Worm (Caenorhabditis elegans) whole organism, L4 larva: ENCODE results near the gene pqn-68.

Experiments
- F26F4.8 ChIP-seq: fragments of 200-800 bp; sonication (Bioruptor generic); conservative IDR thresholded peaks from 2 replicates; pipeline ENCODE4 v1.3.6; 2022; ENCODE audit warnings: missing genetic modification characterization, missing compliant biosample characterization
- T20F7.1 ChIP-seq: fragments of 200-800 bp; sonication (Bioruptor generic); optimal IDR thresholded peaks from 2 replicates; lab custom pipeline; 2018; ENCODE audit warnings: mild to moderate bottlenecking, missing genetic modification characterization, missing compliant biosample characterization
- Y48G9A.11 ChIP-seq: fragments of 200-800 bp; sonication (Bioruptor generic); IDR thresholded peaks from 2 replicates; pipeline ENCODE4 v1.3.6; 2022; ENCODE audit warnings: missing genetic modification reagents, missing genetic modification characterization, missing compliant biosample characterization
- Y5F2A.4 ChIP-seq: fragments of 200-800 bp; sonication (Bioruptor generic); optimal IDR thresholded peaks from 2 replicates; lab custom pipeline; 2018; ENCODE audit warnings: mild to moderate bottlenecking, missing genetic modification characterization, missing compliant biosample characterization
- Y75B8A.6 ChIP-seq: fragments of 200-800 bp; sonication (Bioruptor generic); IDR thresholded peaks from 2 replicates; pipeline ENCODE4 v1.3.6; 2022; ENCODE audit warnings: missing genetic modification reagents, missing genetic modification characterization, missing compliant biosample characterization
- arid-1 ChIP-seq: fragments of 200-800 bp; sonication (Bioruptor generic); conservative IDR thresholded peaks from 2 replicates; pipeline ENCODE4 v1.3.6; 2022; ENCODE audit warnings: missing genetic modification reagents, missing genetic modification characterization, missing compliant biosample characterization
- ceh-32 ChIP-seq: sonication (generic microtip); optimal IDR thresholded peaks from 2 replicates; lab custom pipeline; 2016; ENCODE audit warnings: mild to moderate bottlenecking, missing genetic modification characterization, missing compliant biosample characterization; ENCODE audit not compliant: poor library complexity
- ceh-44 ChIP-seq: fragments of 200-800 bp; sonication (Bioruptor generic); IDR thresholded peaks from 2 replicates; pipeline ENCODE4 v1.3.6; 2022; ENCODE audit warnings: missing genetic modification reagents, missing genetic modification characterization, missing compliant biosample characterization
- ceh-62 ChIP-seq: sonication (generic microtip); optimal IDR thresholded peaks from 2 replicates; lab custom pipeline; 2017; ENCODE audit warnings: missing biosample characterization, missing genetic modification characterization
- ceh-82 ChIP-seq: sonication (generic microtip); optimal IDR thresholded peaks from 2 replicates; lab custom pipeline; 2017; ENCODE audit warnings: missing biosample characterization, missing genetic modification characterization
- daf-12 ChIP-seq: fragments of 150-350 bp; optimal IDR thresholded peaks from 2 replicates; lab custom pipeline; 2014; ENCODE audit warnings: missing biosample characterization, missing genetic modification reagents, missing genetic modification characterization
- daf-16 ChIP-seq, 3 experiments: sonication (generic microtip); optimal IDR thresholded peaks; 2 replicates each; lab custom pipeline; 2016 to 2017; ENCODE audit warnings: missing genetic modification characterization in 3 of 3, missing genetic modification reagents in 3 of 3, mild to moderate bottlenecking in 2 of 3, missing compliant biosample characterization in 2 of 3, missing biosample characterization in 1 of 3, moderate library complexity in 1 of 3
- daf-8 ChIP-seq: fragments of 200-800 bp; sonication (Bioruptor generic); IDR thresholded peaks from 2 replicates; pipeline ENCODE4 v1.3.6; 2022; ENCODE audit warnings: missing genetic modification characterization, missing compliant biosample characterization
- dmd-6 ChIP-seq: fragments of 200-800 bp; sonication (Bioruptor generic); IDR thresholded peaks from 2 replicates; pipeline ENCODE4 v1.3.6; 2022; ENCODE audit warnings: missing genetic modification reagents, missing genetic modification characterization, missing compliant biosample characterization
- dmd-9 ChIP-seq: fragments of 200-800 bp; sonication (Bioruptor generic); IDR thresholded peaks from 2 replicates; pipeline ENCODE4 v1.3.6; 2022; ENCODE audit warnings: missing genetic modification reagents, missing genetic modification characterization, missing compliant biosample characterization
- dpl-1 ChIP-seq: fragments of 150-350 bp; optimal IDR thresholded peaks from 2 replicates; lab custom pipeline; 2014; ENCODE audit warnings: missing biosample characterization, missing genetic modification reagents, missing genetic modification characterization
- egl-27 ChIP-seq: sonication (generic microtip); optimal IDR thresholded peaks from 3 replicates; lab custom pipeline; 2017; ENCODE audit warnings: missing biosample characterization, missing genetic modification reagents, missing genetic modification characterization
- hif-1 ChIP-seq, 2 experiments: sonication (generic microtip); optimal IDR thresholded peaks; 2 replicates each; lab custom pipeline; 2016 to 2017; ENCODE audit warnings: missing compliant biosample characterization in 2 of 2, missing genetic modification characterization in 2 of 2, missing genetic modification reagents in 2 of 2, missing genotype in 2 of 2, mild to moderate bottlenecking in 1 of 2
- hlh-30 ChIP-seq: sonication (generic microtip); optimal IDR thresholded peaks from 2 replicates; lab custom pipeline; 2017; ENCODE audit warnings: antibody characterized with exemption, mild to moderate bottlenecking, missing genetic modification characterization, missing compliant biosample characterization; ENCODE audit not compliant: insufficient read depth
- hmg-1.1 ChIP-seq: fragments of 200-800 bp; sonication (Bioruptor generic); IDR thresholded peaks from 2 replicates; pipeline ENCODE4 v1.3.6; 2022; ENCODE audit warnings: missing genetic modification reagents, missing genetic modification characterization, missing compliant biosample characterization
- jun-1 ChIP-seq: fragments of 150-350 bp; optimal IDR thresholded peaks from 2 replicates; lab custom pipeline; 2014; ENCODE audit warnings: missing biosample characterization, missing genetic modification reagents, missing genetic modification characterization
- lim-7 ChIP-seq: fragments of 200-800 bp; sonication (Bioruptor generic); IDR thresholded peaks from 2 replicates; pipeline ENCODE4 v1.3.6; 2022; ENCODE audit warnings: missing genetic modification characterization, missing compliant biosample characterization
- lin-13 ChIP-seq: fragments of 150-350 bp; optimal IDR thresholded peaks from 2 replicates; lab custom pipeline; 2014; ENCODE audit warnings: missing biosample characterization, missing genetic modification reagents, missing genetic modification characterization
- lin-15B ChIP-seq: fragments of 150-350 bp; sonication (generic microtip); optimal IDR thresholded peaks from 3 replicates; lab custom pipeline; 2014; ENCODE audit warnings: missing biosample characterization, missing genetic modification characterization
- lin-38 ChIP-seq: fragments of 200-800 bp; sonication (Bioruptor generic); IDR thresholded peaks from 2 replicates; pipeline ENCODE4 v1.3.6; 2022; ENCODE audit warnings: missing genetic modification reagents, missing genetic modification characterization, missing compliant biosample characterization
- lin-39 ChIP-seq: fragments of 150-350 bp; optimal IDR thresholded peaks from 2 replicates; lab custom pipeline; 2014; ENCODE audit warnings: missing biosample characterization, missing genetic modification reagents, missing genetic modification characterization
- lsy-2 ChIP-seq, 2 experiments: fragments of 150-350 bp in 1 of 2; sonication (generic microtip) in 1 of 2; optimal IDR thresholded peaks; 2 replicates each; lab custom pipeline; 2014 to 2017; ENCODE audit warnings: missing biosample characterization in 2 of 2, missing genetic modification characterization in 2 of 2
- madf-5 ChIP-seq, 2 experiments: fragments of 200-800 bp; sonication (Bioruptor generic); IDR thresholded peaks; 2 replicates each; pipeline ENCODE4 v1.3.6; 2022; ENCODE audit warnings: missing compliant biosample characterization in 2 of 2, missing genetic modification characterization in 2 of 2
- mdl-1 ChIP-seq, 2 experiments: fragments of 150-350 bp in 1 of 2; sonication (generic microtip) in 1 of 2; optimal IDR thresholded peaks; 2 replicates each; lab custom pipeline; 2014 to 2017; ENCODE audit warnings: missing biosample characterization in 2 of 2, missing genetic modification characterization in 2 of 2
- mep-1 ChIP-seq: fragments of 150-350 bp; sonication (generic microtip); optimal IDR thresholded peaks from 3 replicates; lab custom pipeline; 2014; ENCODE audit warnings: missing biosample characterization, missing genetic modification characterization
- nhr-10 ChIP-seq: fragments of 150-350 bp; optimal IDR thresholded peaks from 2 replicates; lab custom pipeline; 2014; ENCODE audit warnings: missing biosample characterization, missing genetic modification characterization
- nhr-237 ChIP-seq: sonication (generic microtip); optimal IDR thresholded peaks from 2 replicates; lab custom pipeline; 2017; ENCODE audit warnings: missing biosample characterization, missing genetic modification characterization
- nhr-25 ChIP-seq: sonication (generic microtip); optimal IDR thresholded peaks from 2 replicates; lab custom pipeline; 2017; ENCODE audit warnings: missing genetic modification characterization, mild to moderate bottlenecking, missing compliant biosample characterization, antibody characterized with exemption, moderate library complexity, borderline replicate concordance; ENCODE audit not compliant: insufficient read depth
- nhr-28 ChIP-seq: fragments of 150-350 bp; optimal IDR thresholded peaks from 2 replicates; lab custom pipeline; 2014; ENCODE audit warnings: missing biosample characterization, missing genetic modification characterization
- nhr-48 ChIP-seq: sonication (generic microtip); optimal IDR thresholded peaks from 2 replicates; lab custom pipeline; 2016; ENCODE audit warnings: mild to moderate bottlenecking, missing genetic modification characterization, missing compliant biosample characterization
- nhr-6 ChIP-seq: fragments of 150-350 bp; optimal IDR thresholded peaks from 2 replicates; lab custom pipeline; 2014; ENCODE audit warnings: missing biosample characterization, missing genetic modification characterization
- pqm-1 ChIP-seq: sonication (generic microtip); optimal IDR thresholded peaks from 2 replicates; lab custom pipeline; 2017; ENCODE audit warnings: missing biosample characterization, missing genetic modification characterization
- rbr-2 ChIP-seq: sonication (generic microtip); optimal IDR thresholded peaks from 2 replicates; lab custom pipeline; 2016; ENCODE audit warnings: missing genotype, missing genetic modification characterization, missing compliant biosample characterization
- sdz-12 ChIP-seq: fragments of 200-800 bp; sonication (Bioruptor generic); optimal IDR thresholded peaks from 2 replicates; lab custom pipeline; 2018; ENCODE audit warnings: mild to moderate bottlenecking, missing genetic modification characterization, missing compliant biosample characterization
- snpc-1.2 ChIP-seq: fragments of 200-800 bp; sonication (Bioruptor generic); IDR thresholded peaks from 2 replicates; pipeline ENCODE4 v1.3.6; 2022; ENCODE audit warnings: missing genetic modification reagents, missing genetic modification characterization, missing compliant biosample characterization
- snpc-4 ChIP-seq: fragments of 150-350 bp; optimal IDR thresholded peaks from 2 replicates; lab custom pipeline; 2014; ENCODE audit warnings: missing biosample characterization, missing genetic modification characterization
- spr-3 ChIP-seq: fragments of 200-800 bp; sonication (Bioruptor generic); optimal IDR thresholded peaks from 2 replicates; lab custom pipeline; 2018; ENCODE audit warnings: mild to moderate bottlenecking, missing genetic modification characterization, missing compliant biosample characterization
- tag-97 ChIP-seq: fragments of 200-800 bp; sonication (Bioruptor generic); IDR thresholded peaks from 2 replicates; pipeline ENCODE4 v1.3.6; 2022; ENCODE audit warnings: missing genetic modification characterization, missing compliant biosample characterization
- vab-7 ChIP-seq: fragments of 200-800 bp; sonication (Bioruptor generic); IDR thresholded peaks from 2 replicates; pipeline ENCODE4 v1.3.6; 2022; ENCODE audit warnings: missing genetic modification reagents, missing genetic modification characterization, missing compliant biosample characterization
- zag-1 ChIP-seq: fragments of 150-350 bp; optimal IDR thresholded peaks from 2 replicates; lab custom pipeline; 2014; ENCODE audit warnings: missing biosample characterization, missing genetic modification characterization
- zfp-2 ChIP-seq: sonication (generic microtip); optimal IDR thresholded peaks from 2 replicates; lab custom pipeline; 2016; ENCODE audit warnings: mild to moderate bottlenecking, missing genetic modification characterization, missing compliant biosample characterization
- zip-11 ChIP-seq: fragments of 200-800 bp; sonication (Bioruptor generic); IDR thresholded peaks from 2 replicates; pipeline ENCODE4 v1.3.6; 2022; ENCODE audit warnings: missing genetic modification characterization, missing compliant biosample characterization
- zip-2 ChIP-seq: fragments of 150-350 bp; optimal IDR thresholded peaks from 2 replicates; lab custom pipeline; 2014; ENCODE audit warnings: missing biosample characterization, missing genetic modification characterization
- ztf-11 ChIP-seq: fragments of 150-350 bp; optimal IDR thresholded peaks from 2 replicates; lab custom pipeline; 2014; ENCODE audit warnings: missing biosample characterization, missing genetic modification characterization
- ztf-7 ChIP-seq: fragments of 150-350 bp; optimal IDR thresholded peaks from 2 replicates; lab custom pipeline; 2014; ENCODE audit warnings: missing biosample characterization, missing genetic modification characterization

The pqn-68 gene

DNA sequence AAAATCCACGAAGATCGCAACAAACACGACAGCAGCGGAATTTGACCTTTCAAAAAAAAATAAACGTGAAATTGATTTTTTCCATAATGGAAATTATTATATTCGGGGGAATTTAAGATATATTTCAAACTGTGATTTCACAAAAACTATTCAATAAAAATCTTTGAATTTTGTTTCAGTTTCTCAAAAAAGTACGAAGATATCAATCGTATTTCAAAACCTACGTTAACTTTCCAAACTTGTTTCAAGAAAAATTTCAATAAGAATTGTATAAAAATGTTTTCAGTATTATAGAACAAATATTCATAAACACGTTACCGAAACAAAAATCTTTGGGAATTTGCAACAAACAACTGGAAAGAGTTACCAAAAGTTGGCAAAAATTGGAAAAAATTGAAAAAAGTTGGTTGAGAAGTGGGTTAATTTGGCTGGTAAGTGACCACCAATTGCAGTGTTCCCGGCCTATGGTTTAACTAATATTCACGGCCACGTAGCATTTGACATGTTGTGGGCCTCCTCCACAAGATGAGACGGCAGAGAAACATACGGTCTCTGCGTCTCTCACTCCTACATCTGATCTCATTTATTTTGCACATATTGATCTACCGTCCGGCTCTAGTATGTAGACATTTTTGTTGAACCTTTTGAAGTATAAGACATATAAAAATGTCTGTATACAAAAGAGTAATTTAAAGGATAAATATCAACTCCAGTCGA lies 1.5 kb upstream of the pqn-68 start, which contains the start of the genes T16G1.9 and T16G1.18:
TSS of gene T16G1.9 (minus strand) at position 51 of the 717 bp plus-strand sequence.
TSS of gene T16G1.18 (plus strand) at position 493 of the 717 bp plus-strand sequence.
- TF ChIP-seq ztf-11 (tag; lab: Kevin White, UChicago) (no peak), vab-7 (GFP tag; lab: Robert Waterston, UW) (0 out of 2 replicates have a peak, but pooled peaks have one; percentile 20), ceh-62 (tag; lab: Kevin White, UChicago) (no peak), zfp-2 (no peak), Y5F2A.4 (GFP tag; lab: Kevin White, UChicago) (no peak), spr-3 (GFP tag; lab: Kevin White, UChicago) (no peak), jun-1 (tag; lab: Kevin White, UChicago) (no peak), egl-27 (no peak), tag-97 (no peak), arid-1 (GFP tag; lab: Robert Waterston, UW) (no peak), zip-11 (GFP tag; lab: Robert Waterston, UW) (no peak), nhr-25 (tag; lab: Kevin White, UChicago) (no peak), pqm-1 (tag; lab: Kevin White, UChicago) (no peak), hmg-1.1 (GFP tag; lab: Robert Waterston, UW) (peak; percentile 50), nhr-10 (no peak), nhr-6 (tag; lab: Kevin White, UChicago) (peak; percentile 98), lim-7 (no peak), dmd-6 (GFP tag; lab: Robert Waterston, UW) (peak; percentile 62; the same call in 1 of the 2 replicates), hlh-30 (tag; lab: Kevin White, UChicago) (peak; percentile 59), lin-13 (GFP tag; lab: Kevin White, UChicago) (peak; percentile 50), lsy-2 (tag; optimal IDR thresholded peaks at IDR 0.05; lab: Kevin White, UChicago) (peak in 1 of 2 experiments; percentile 69), zip-2 (tag; lab: Kevin White, UChicago) (no peak), snpc-4 (tag; lab: Kevin White, UChicago) (no peak), rbr-2 (peak; percentile 47), daf-8 (GFP tag; lab: Robert Waterston, UW) (no peak), Y48G9A.11 (GFP tag; lab: Robert Waterston, UW) (no peak), snpc-1.2 (GFP tag; lab: Robert Waterston, UW) (no peak), ztf-7 (tag; lab: Kevin White, UChicago) (no peak), daf-12 (tag; lab: Kevin White, UChicago) (no peak), T20F7.1 (GFP tag; lab: Kevin White, UChicago) (peak; percentile 85), ceh-44 (GFP tag; lab: Robert Waterston, UW) (no peak), nhr-28 (tag; lab: Kevin White, UChicago) (peak; percentile 34), ceh-82 (tag; lab: Kevin White, UChicago) (no peak), F26F4.8 (GFP tag; lab: Robert Waterston, UW) (no peak), zag-1 (tag; lab: Kevin White, UChicago) (no peak), Y75B8A.6 (GFP tag; lab: Robert Waterston, UW) (no peak), lin-38 (GFP tag; lab: Robert Waterston, UW) (no peak; the same call in 1 of the 2 replicates), lin-15B (tag; lab: Kevin White, UChicago) (no peak), mdl-1 (tag; optimal IDR thresholded peaks at IDR 0.05; lab: Kevin White, UChicago) (no peak), sdz-12 (GFP tag; lab: Kevin White, UChicago) (no peak), mep-1 (tag; lab: Kevin White, UChicago) (peak; percentile 64), ceh-32 (tag; lab: Kevin White, UChicago) (no peak), dmd-9 (no peak), nhr-237 (tag; lab: Kevin White, UChicago) (no peak), daf-16 (GFP tag; optimal IDR thresholded peaks at IDR 0.05; lab: Kevin White, UChicago) (no peak), daf-16 (tag; optimal IDR thresholded peaks at IDR 0.05; lab: Kevin White, UChicago) (peak; percentile 71), nhr-48 (tag; lab: Kevin White, UChicago) (no peak), lin-39 (tag; lab: Kevin White, UChicago) (no peak), dpl-1 (peak; percentile 43), madf-5 (GFP tag; IDR thresholded peaks at IDR 0.05; lab: Robert Waterston, UW) (no peak), hif-1 (tag; optimal IDR thresholded peaks at IDR 0.05; lab: Kevin White, UChicago) (no peak)
